Fruit fly (Drosophila melanogaster) Kc167 (cell line): ENCODE results near the gene Frmd5.

Experiments
- Myc ChIP-seq: fragments of >200 bp; optimal IDR thresholded peaks from 2 replicates; lab custom pipeline; 2017; ENCODE audit warnings: missing external identifiers
- Sin3A ChIP-seq: fragments of >200 bp; optimal IDR thresholded peaks from 2 replicates; lab custom pipeline; 2018; ENCODE audit warnings: missing external identifiers
- h ChIP-seq: fragments of >200 bp; optimal IDR thresholded peaks from 3 replicates; lab custom pipeline; 2018; ENCODE audit warnings: missing external identifiers
- psq ChIP-seq: fragments of >200 bp; optimal IDR thresholded peaks from 2 replicates; lab custom pipeline; 2017; ENCODE audit warnings: missing external identifiers

DNA sequence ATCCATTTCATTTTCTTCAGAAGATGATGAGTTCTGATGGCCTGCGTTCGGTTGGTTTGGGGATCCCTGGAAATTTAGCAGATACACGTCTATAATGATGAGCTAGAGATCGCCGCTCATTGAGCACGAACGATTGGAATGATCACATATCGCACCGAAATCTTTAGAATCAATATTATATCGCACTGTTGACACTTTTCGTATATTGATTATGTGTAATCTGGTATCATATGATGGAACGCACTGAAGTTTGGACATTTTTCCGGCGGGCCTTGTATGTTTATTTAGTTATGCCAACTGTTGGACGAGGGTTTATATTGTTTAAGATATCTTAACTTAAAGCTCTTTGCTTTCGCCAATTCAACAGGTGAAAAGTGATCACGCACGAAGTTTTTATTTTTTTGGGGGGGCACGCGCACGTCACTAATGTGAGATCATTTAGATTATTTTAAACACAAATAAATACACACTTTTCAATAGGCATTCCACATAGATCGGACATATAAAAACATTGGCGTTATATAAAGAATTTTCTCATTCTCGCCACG is 23.1 kb upstream of the Frmd5 start:
- TF ChIP-seq h (lab: Kevin White, UChicago) (no peak), psq (lab: Kevin White, UChicago) (no peak), Myc (lab: Kevin White, UChicago) (no peak), Sin3A (lab: Kevin White, UChicago) (no peak)
